Worm (Caenorhabditis elegans) whole organism, L3 larva: Measurements from ENCODE around the gene Y75B8A.6.
A peak's percentile ranks its signal among the peaks of the same experiment; 100 is the strongest.

Experiments used
- R02D3.7 ChIP-seq: fragments of 150-350 bp; optimal IDR thresholded peaks from 2 replicates; lab custom pipeline; 2014; ENCODE audit warnings: missing biosample characterization, missing genetic modification characterization
- ZK546.5 ChIP-seq: sonication (generic microtip); optimal IDR thresholded peaks from 2 replicates; lab custom pipeline; 2017; ENCODE audit warnings: missing biosample characterization, missing genetic modification characterization
- ceh-16 ChIP-seq: sonication (generic microtip); optimal IDR thresholded peaks from 2 replicates; lab custom pipeline; 2017; ENCODE audit warnings: missing biosample characterization, missing genetic modification characterization
- ceh-28 ChIP-seq: fragments of 150-350 bp; optimal IDR thresholded peaks from 2 replicates; lab custom pipeline; 2014; ENCODE audit warnings: missing biosample characterization, missing genetic modification reagents, missing genetic modification characterization
- ceh-82 ChIP-seq: fragments of 150-350 bp; optimal IDR thresholded peaks from 2 replicates; lab custom pipeline; 2014; ENCODE audit warnings: missing biosample characterization, missing genetic modification characterization
- ceh-9 ChIP-seq: sonication (generic microtip); optimal IDR thresholded peaks from 2 replicates; lab custom pipeline; 2018; ENCODE audit warnings: missing biosample characterization, missing genetic modification characterization
- egl-27 ChIP-seq: sonication (generic microtip); optimal IDR thresholded peaks from 4 replicates; lab custom pipeline; 2017; ENCODE audit warnings: missing biosample characterization, missing genetic modification reagents, missing genetic modification characterization
- egl-5 ChIP-seq: fragments of 150-350 bp; optimal IDR thresholded peaks from 2 replicates; lab custom pipeline; 2017; ENCODE audit warnings: missing biosample characterization, missing genetic modification reagents, missing genetic modification characterization, inconsistent platforms
- elt-1 ChIP-seq: fragments of 150-350 bp; optimal IDR thresholded peaks from 2 replicates; lab custom pipeline; 2014; ENCODE audit warnings: missing biosample characterization, missing genetic modification characterization
- elt-2 ChIP-seq: sonication (generic microtip); optimal IDR thresholded peaks from 2 replicates; lab custom pipeline; 2016; ENCODE audit warnings: missing genetic modification reagents, mild to moderate bottlenecking, missing genetic modification characterization, missing compliant biosample characterization
- elt-3 ChIP-seq, 3 experiments: fragments of 150-350 bp in 1 of 3; sonication (generic microtip) in 2 of 3; optimal IDR thresholded peaks; 2 replicates in 2 of 3; 4 replicates in 1 of 3; lab custom pipeline; 2014 to 2017; ENCODE audit warnings: missing biosample characterization in 3 of 3, missing genetic modification characterization in 3 of 3
- eor-1 ChIP-seq, 2 experiments: fragments of 150-350 bp; optimal IDR thresholded peaks; 2 replicates each; lab custom pipeline; 2014 to 2018; ENCODE audit warnings: missing biosample characterization in 2 of 2, missing genetic modification characterization in 2 of 2
- fkh-10 ChIP-seq: sonication (generic microtip); optimal IDR thresholded peaks from 2 replicates; lab custom pipeline; 2017; ENCODE audit warnings: missing biosample characterization, missing genetic modification reagents, missing genetic modification characterization
- fos-1 ChIP-seq: fragments of 150-350 bp; optimal IDR thresholded peaks from 2 replicates; lab custom pipeline; 2014; ENCODE audit warnings: missing biosample characterization, missing genetic modification characterization
- hmg-11 ChIP-seq: sonication (generic microtip); optimal IDR thresholded peaks from 2 replicates; lab custom pipeline; 2016; ENCODE audit warnings: missing genetic modification characterization, missing compliant biosample characterization
- lin-15B ChIP-seq: fragments of 150-350 bp; optimal IDR thresholded peaks from 2 replicates; lab custom pipeline; 2014; ENCODE audit warnings: missing biosample characterization, missing genetic modification characterization
- lin-39 ChIP-seq: fragments of 150-350 bp; optimal IDR thresholded peaks from 2 replicates; lab custom pipeline; 2018; ENCODE audit warnings: missing biosample characterization, missing genetic modification reagents, missing genetic modification characterization
- lsy-12 ChIP-seq: sonication (generic microtip); optimal IDR thresholded peaks from 2 replicates; lab custom pipeline; 2016; ENCODE audit warnings: mild to moderate bottlenecking, missing genetic modification characterization, missing compliant biosample characterization
- mdl-1 ChIP-seq: fragments of 150-350 bp; optimal IDR thresholded peaks from 2 replicates; lab custom pipeline; 2014; ENCODE audit warnings: missing biosample characterization, missing genetic modification characterization
- nfya-1 ChIP-seq: sonication (generic microtip); optimal IDR thresholded peaks from 2 replicates; lab custom pipeline; 2017; ENCODE audit warnings: missing genetic modification characterization, mild to moderate bottlenecking, missing compliant biosample characterization, antibody characterized with exemption, moderate library complexity; ENCODE audit not compliant: insufficient read depth
- nhr-11 ChIP-seq: fragments of 150-350 bp; optimal IDR thresholded peaks from 2 replicates; lab custom pipeline; 2014; ENCODE audit warnings: missing biosample characterization, missing genetic modification characterization
- nhr-23 ChIP-seq: fragments of 150-350 bp; optimal IDR thresholded peaks from 2 replicates; lab custom pipeline; 2014; ENCODE audit warnings: missing biosample characterization, missing genetic modification reagents, missing genetic modification characterization
- nhr-237 ChIP-seq: fragments of 150-350 bp; optimal IDR thresholded peaks from 2 replicates; lab custom pipeline; 2014; ENCODE audit warnings: missing biosample characterization, missing genetic modification characterization
- nhr-25 ChIP-seq: sonication (generic microtip); optimal IDR thresholded peaks from 2 replicates; lab custom pipeline; 2017; ENCODE audit warnings: missing biosample characterization, missing genetic modification characterization
- nhr-28 ChIP-seq: fragments of 150-350 bp; optimal IDR thresholded peaks from 2 replicates; lab custom pipeline; 2014; ENCODE audit warnings: missing biosample characterization, missing genetic modification characterization
- nhr-43 ChIP-seq: sonication (generic microtip); optimal IDR thresholded peaks from 2 replicates; lab custom pipeline; 2016; ENCODE audit warnings: mild to moderate bottlenecking, missing genetic modification characterization, missing compliant biosample characterization; ENCODE audit not compliant: poor library complexity, severe bottlenecking
- pha-4 ChIP-seq: fragments of 150-350 bp; optimal IDR thresholded peaks from 2 replicates; lab custom pipeline; 2014; ENCODE audit warnings: missing biosample characterization, missing genetic modification reagents, missing genetic modification characterization
- pqm-1 ChIP-seq: fragments of 150-350 bp; optimal IDR thresholded peaks from 2 replicates; lab custom pipeline; 2017; ENCODE audit warnings: missing biosample characterization, missing genetic modification characterization, inconsistent platforms
- sea-2 ChIP-seq: fragments of 150-350 bp; sonication (generic microtip); optimal IDR thresholded peaks from 4 replicates; lab custom pipeline; 2014; ENCODE audit warnings: missing biosample characterization, missing genetic modification reagents, missing genetic modification characterization
- skn-1 ChIP-seq: fragments of 150-350 bp; optimal IDR thresholded peaks from 2 replicates; lab custom pipeline; 2014; ENCODE audit warnings: missing biosample characterization, missing genetic modification characterization
- snpc-4 ChIP-seq: fragments of 150-350 bp; optimal IDR thresholded peaks from 2 replicates; lab custom pipeline; 2014; ENCODE audit warnings: missing biosample characterization, missing genetic modification characterization
- tbx-2 ChIP-seq: sonication (generic microtip); optimal IDR thresholded peaks from 2 replicates; lab custom pipeline; 2016; ENCODE audit warnings: mild to moderate bottlenecking, missing genetic modification characterization, missing compliant biosample characterization
- unc-39 ChIP-seq: sonication (generic microtip); optimal IDR thresholded peaks from 4 replicates; lab custom pipeline; 2017; ENCODE audit warnings: missing biosample characterization, missing genetic modification characterization
- unc-62 ChIP-seq: fragments of 150-350 bp; sonication (generic microtip); optimal IDR thresholded peaks from 4 replicates; lab custom pipeline; 2014; ENCODE audit warnings: missing biosample characterization, missing genetic modification reagents, missing genetic modification characterization
- zag-1 ChIP-seq: fragments of 150-350 bp; optimal IDR thresholded peaks from 2 replicates; lab custom pipeline; 2014; ENCODE audit warnings: missing biosample characterization, missing genetic modification characterization
- ztf-11 ChIP-seq: fragments of 150-350 bp; optimal IDR thresholded peaks from 2 replicates; lab custom pipeline; 2014; ENCODE audit warnings: missing biosample characterization, missing genetic modification characterization
- ztf-4 ChIP-seq: fragments of 150-350 bp; optimal IDR thresholded peaks from 2 replicates; lab custom pipeline; 2014; ENCODE audit warnings: missing biosample characterization, missing genetic modification characterization

The Y75B8A.6 gene

ce11 chrIII:12159208-12159607 is 29.1 kb upstream of the Y75B8A.6 start:
- no peak for TF ChIP-seq sea-2 (GFP tag; lab: Kevin White, UChicago)
- no peak for TF ChIP-seq elt-2
- no peak for TF ChIP-seq mdl-1 (tag; lab: Kevin White, UChicago)
- no peak for TF ChIP-seq fos-1
- no peak for TF ChIP-seq egl-27 (tag; lab: Kevin White, UChicago)
- TF ChIP-seq nhr-28 = no peak
- no peak for TF ChIP-seq ceh-9 (tag; lab: Kevin White, UChicago)
- no peak for TF ChIP-seq zag-1
- TF ChIP-seq ZK546.5 (tag; lab: Kevin White, UChicago) = no peak
- TF ChIP-seq fkh-10 (GFP tag; lab: Kevin White, UChicago) = no peak
- TF ChIP-seq ceh-28 (tag; lab: Kevin White, UChicago) = no peak
- no peak for TF ChIP-seq R02D3.7
- TF ChIP-seq egl-5 (tag; lab: Kevin White, UChicago) = no peak

- TF ChIP-seq nhr-237 (no peak), nfya-1 (tag; lab: Kevin White, UChicago) (peak; percentile 78)
These were observed 27.4 kb upstream of the Y75B8A.6 start for ce11 chrIII:12157576-12157975.

ce11 chrIII:12156582-12156981 is 26.4 kb upstream of the Y75B8A.6 start:
- TF ChIP-seq nhr-237 (no peak), fkh-10 (GFP tag; lab: Kevin White, UChicago) (no peak), nfya-1 (tag; lab: Kevin White, UChicago) (peak; percentile 77)

ce11 chrIII:12155759-12156158 is 25.6 kb upstream of the Y75B8A.6 start:
- TF ChIP-seq nfya-1 (tag; lab: Kevin White, UChicago) (peak; percentile 99), ztf-4 (tag; lab: Kevin White, UChicago) (no peak)

- TF ChIP-seq nfya-1 (tag; lab: Kevin White, UChicago) = peak; percentile 74
- TF ChIP-seq ZK546.5 (tag; lab: Kevin White, UChicago) = no peak
These were observed 23.4 kb upstream of the Y75B8A.6 start for ce11 chrIII:12153514-12153913.

ce11 chrIII:12152599-12152998 is 22.5 kb upstream of the Y75B8A.6 start, which contains the start of gene Y75B8A.7:
Gene Y75B8A.7 (plus strand): TSS chrIII:12152899.
- TF ChIP-seq nfya-1 (tag; lab: Kevin White, UChicago) = no peak
- TF ChIP-seq unc-62 (GFP tag; lab: Kevin White, UChicago) = no peak
- peak; percentile 8 for TF ChIP-seq hmg-11 (tag; lab: Kevin White, UChicago)
- TF ChIP-seq ceh-28 (tag; lab: Kevin White, UChicago) = peak; percentile 12
- TF ChIP-seq snpc-4 (tag; lab: Kevin White, UChicago) = no peak
- no peak for TF ChIP-seq lin-39

ce11 chrIII:12152157-12152556 is 22.0 kb upstream of the Y75B8A.6 start:
- TF ChIP-seq ceh-28 (tag; lab: Kevin White, UChicago) = no peak
- TF ChIP-seq tbx-2 (tag; lab: Kevin White, UChicago) = no peak
- TF ChIP-seq lsy-12 (tag; lab: Kevin White, UChicago) = no peak
- TF ChIP-seq pqm-1 (tag; lab: Kevin White, UChicago) = no peak
- TF ChIP-seq elt-3 (tag; optimal IDR thresholded peaks at IDR 0.05; lab: Kevin White, UChicago) = no peak
- TF ChIP-seq unc-62 (GFP tag; lab: Kevin White, UChicago) = no peak
- TF ChIP-seq nhr-43 = no peak
- TF ChIP-seq ceh-82 (tag; lab: Kevin White, UChicago) = no peak
- TF ChIP-seq eor-1 (tag; optimal IDR thresholded peaks at IDR 0.05; lab: Kevin White, UChicago) = no peak
- no peak for TF ChIP-seq nhr-25 (tag; lab: Kevin White, UChicago)
- no peak for TF ChIP-seq nhr-11
- TF ChIP-seq fkh-10 (GFP tag; lab: Kevin White, UChicago) = no peak
- peak; percentile 47 for TF ChIP-seq nhr-23 (tag; lab: Kevin White, UChicago)
- TF ChIP-seq mdl-1 (tag; lab: Kevin White, UChicago) = no peak
- no peak for TF ChIP-seq ztf-11 (tag; lab: Kevin White, UChicago)
- TF ChIP-seq sea-2 (GFP tag; lab: Kevin White, UChicago) = no peak
- peak; percentile 72 for TF ChIP-seq nfya-1 (tag; lab: Kevin White, UChicago)
- no peak for TF ChIP-seq elt-1
- TF ChIP-seq egl-5 (tag; lab: Kevin White, UChicago) = no peak
- no peak for TF ChIP-seq elt-2
- TF ChIP-seq hmg-11 (tag; lab: Kevin White, UChicago) = no peak
- TF ChIP-seq egl-27 (tag; lab: Kevin White, UChicago) = no peak
- TF ChIP-seq skn-1 (tag; lab: Kevin White, UChicago) = peak; percentile 34
- TF ChIP-seq ceh-16 (tag; lab: Kevin White, UChicago) = no peak
- no peak for TF ChIP-seq nhr-28
- no peak for TF ChIP-seq ceh-9 (tag; lab: Kevin White, UChicago)
- no peak for TF ChIP-seq unc-39
- peak; percentile 68 for TF ChIP-seq pha-4
- no peak for TF ChIP-seq zag-1
- no peak for TF ChIP-seq nhr-237
- no peak for TF ChIP-seq lin-39
- TF ChIP-seq ZK546.5 (tag; lab: Kevin White, UChicago) = no peak
- peak; percentile 78 for TF ChIP-seq lin-15B (tag; lab: Kevin White, UChicago)
- TF ChIP-seq snpc-4 (tag; lab: Kevin White, UChicago) = peak; percentile 27
